Worm (Caenorhabditis elegans) whole organism, early embryonic: ENCODE results near the gene Y73C8C.10.

Source experiments
- B0310.2 ChIP-seq: sonication (generic microtip); optimal IDR thresholded peaks from 2 replicates; lab custom pipeline; 2016; ENCODE audit warnings: mild to moderate bottlenecking, missing genetic modification characterization, missing compliant biosample characterization
- F13C5.2 ChIP-seq: sonication (generic microtip); optimal IDR thresholded peaks from 2 replicates; lab custom pipeline; 2017; ENCODE audit warnings: mild to moderate bottlenecking, missing genetic modification characterization, inconsistent platforms, missing compliant biosample characterization
- aly-1 ChIP-seq: sonication (generic microtip); optimal IDR thresholded peaks from 2 replicates; lab custom pipeline; 2016; ENCODE audit warnings: missing genetic modification characterization, missing compliant biosample characterization
- ama-1 ChIP-seq: fragments of 150-350 bp; optimal IDR thresholded peaks from 2 replicates; lab custom pipeline; 2014
- ceh-13 ChIP-seq: fragments of 200-800 bp; sonication (Bioruptor generic); optimal IDR thresholded peaks from 2 replicates; lab custom pipeline; 2018; ENCODE audit warnings: mild to moderate bottlenecking, missing genetic modification characterization, missing compliant biosample characterization
- ceh-36 ChIP-seq: sonication (generic microtip); optimal IDR thresholded peaks from 2 replicates; lab custom pipeline; 2016; ENCODE audit warnings: missing genetic modification characterization, inconsistent platforms, missing compliant biosample characterization
- ets-7 ChIP-seq: sonication (generic microtip); optimal IDR thresholded peaks from 2 replicates; lab custom pipeline; 2016; ENCODE audit warnings: missing genotype, missing genetic modification characterization, missing compliant biosample characterization
- flt-1 ChIP-seq: fragments of 200-800 bp; sonication (Bioruptor generic); IDR thresholded peaks from 2 replicates; pipeline ENCODE4 v1.3.6; 2022; ENCODE audit warnings: missing genetic modification characterization, missing compliant biosample characterization
- hmbx-1 ChIP-seq: sonication (generic microtip); optimal IDR thresholded peaks from 2 replicates; lab custom pipeline; 2016; ENCODE audit warnings: mild to moderate bottlenecking, missing genetic modification characterization, missing compliant biosample characterization
- hmg-4 ChIP-seq: fragments of 200-800 bp; sonication (Bioruptor generic); optimal IDR thresholded peaks from 2 replicates; lab custom pipeline; 2018; ENCODE audit warnings: mild to moderate bottlenecking, missing genetic modification characterization, missing compliant biosample characterization
- hnd-1 ChIP-seq: sonication (generic microtip); optimal IDR thresholded peaks from 2 replicates; lab custom pipeline; 2016; ENCODE audit warnings: missing genetic modification characterization, missing compliant biosample characterization
- pes-1 ChIP-seq: fragments of 200-800 bp; sonication (Bioruptor generic); IDR thresholded peaks from 2 replicates; pipeline ENCODE4 v1.3.6; 2022; ENCODE audit warnings: missing genetic modification reagents, missing genetic modification characterization, missing compliant biosample characterization
- scrt-1 ChIP-seq: fragments of 200-800 bp; sonication (Bioruptor generic); IDR thresholded peaks from 2 replicates; pipeline ENCODE4 v1.3.6; 2022; ENCODE audit warnings: missing genetic modification characterization, missing compliant biosample characterization
- sea-1 ChIP-seq: fragments of 200-800 bp; sonication (Bioruptor generic); conservative IDR thresholded peaks from 2 replicates; pipeline ENCODE4 v1.3.6; 2022; ENCODE audit warnings: missing genetic modification characterization, missing compliant biosample characterization
- tbx-11 ChIP-seq: fragments of 200-800 bp; sonication (Bioruptor generic); IDR thresholded peaks from 2 replicates; pipeline ENCODE4 v1.3.6; 2022; ENCODE audit warnings: missing genetic modification characterization, missing compliant biosample characterization
- tbx-37 ChIP-seq: fragments of 200-800 bp; sonication (Bioruptor generic); conservative IDR thresholded peaks from 2 replicates; pipeline ENCODE4 v1.3.6; 2022; ENCODE audit warnings: missing genetic modification reagents, missing genetic modification characterization, missing compliant biosample characterization
- tra-4 ChIP-seq: sonication (generic microtip); optimal IDR thresholded peaks from 2 replicates; lab custom pipeline; 2017; ENCODE audit warnings: missing genetic modification characterization, missing compliant biosample characterization

Gene Y73C8C.10

DNA sequence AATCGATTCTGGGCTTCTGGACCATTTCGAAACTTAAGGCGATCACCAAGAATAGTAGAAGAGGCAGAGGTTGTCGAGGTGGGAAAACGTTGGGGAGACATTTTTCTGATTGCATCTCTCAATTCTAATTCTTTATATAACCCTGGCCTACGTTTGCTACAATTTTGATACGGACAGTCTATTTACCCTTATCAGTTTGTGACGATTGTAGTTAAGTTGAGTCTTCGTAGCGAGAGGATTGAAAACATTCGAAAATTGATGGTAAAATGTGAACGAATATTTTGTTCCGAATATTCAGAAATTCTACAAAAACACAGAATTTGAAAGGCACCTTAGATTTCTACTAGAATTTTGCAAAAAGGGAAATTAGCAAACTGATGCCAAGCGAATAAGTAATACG, at the start of gene Y73C8C.10:
Gene Y73C8C.10, minus strand, starts transcription at position 101 of the 400 bp plus-strand sequence.
- TF ChIP-seq tbx-37 = no peak
- no peak for TF ChIP-seq ceh-13 (GFP tag; lab: Kevin White, UChicago)
- no peak for TF ChIP-seq hmg-4 (GFP tag; lab: Kevin White, UChicago)
- TF ChIP-seq hmbx-1 = no peak
- TF ChIP-seq hnd-1 (tag; lab: Kevin White, UChicago) = no peak
- no peak for TF ChIP-seq F13C5.2 (tag; lab: Kevin White, UChicago)
- no peak for TF ChIP-seq ceh-36 (tag; lab: Kevin White, UChicago)
- TF ChIP-seq sea-1 (GFP tag; lab: Robert Waterston, UW) = no peak
- TF ChIP-seq ama-1 (lab: Kevin White, UChicago) = no peak
- TF ChIP-seq aly-1 (tag; lab: Kevin White, UChicago) = no peak
- no peak for TF ChIP-seq B0310.2 (tag; lab: Kevin White, UChicago)
- no peak for TF ChIP-seq tra-4 (tag; lab: Kevin White, UChicago)
- no peak for TF ChIP-seq flt-1 (GFP tag; lab: Robert Waterston, UW)
- TF ChIP-seq tbx-11 (GFP tag; lab: Robert Waterston, UW) = no peak
- TF ChIP-seq scrt-1 (GFP tag; lab: Robert Waterston, UW) = no peak
- TF ChIP-seq ets-7 = no peak
- TF ChIP-seq pes-1 = no peak

DNA sequence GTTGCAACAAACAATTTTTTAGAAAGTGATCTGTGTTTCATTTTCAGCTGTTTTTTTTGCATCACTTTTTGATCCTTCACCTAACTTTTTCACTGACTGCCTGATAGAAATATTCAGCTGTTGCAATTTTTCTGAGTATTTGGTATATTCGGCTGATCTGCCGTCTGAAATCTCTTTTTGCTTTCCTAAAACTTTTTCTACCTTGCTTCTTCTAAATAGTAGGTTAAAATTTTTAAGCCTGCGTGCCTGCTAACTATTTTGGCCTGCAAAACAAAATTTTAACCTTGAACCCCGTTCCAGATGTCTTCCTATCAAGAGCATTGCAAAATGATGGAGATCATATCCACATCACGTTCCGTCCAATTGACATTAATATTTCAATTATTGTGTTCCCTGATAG, 48.6 kb upstream of the Y73C8C.10 start, which contains the start of gene srab-8:
Gene srab-8, plus strand, starts transcription at position 301 of the 400 bp plus-strand sequence.
- TF ChIP-seq B0310.2 (tag; lab: Kevin White, UChicago) (no peak), hmbx-1 (no peak), F13C5.2 (tag; lab: Kevin White, UChicago) (no peak), sea-1 (GFP tag; lab: Robert Waterston, UW) (no peak), tbx-37 (no peak), scrt-1 (GFP tag; lab: Robert Waterston, UW) (no peak), ceh-36 (tag; lab: Kevin White, UChicago) (no peak), ets-7 (no peak), tra-4 (tag; lab: Kevin White, UChicago) (no peak), aly-1 (tag; lab: Kevin White, UChicago) (no peak), ceh-13 (GFP tag; lab: Kevin White, UChicago) (no peak), ama-1 (lab: Kevin White, UChicago) (no peak), flt-1 (GFP tag; lab: Robert Waterston, UW) (no peak), pes-1 (no peak), hmg-4 (GFP tag; lab: Kevin White, UChicago) (no peak), hnd-1 (tag; lab: Kevin White, UChicago) (no peak), tbx-11 (GFP tag; lab: Robert Waterston, UW) (no peak)

DNA sequence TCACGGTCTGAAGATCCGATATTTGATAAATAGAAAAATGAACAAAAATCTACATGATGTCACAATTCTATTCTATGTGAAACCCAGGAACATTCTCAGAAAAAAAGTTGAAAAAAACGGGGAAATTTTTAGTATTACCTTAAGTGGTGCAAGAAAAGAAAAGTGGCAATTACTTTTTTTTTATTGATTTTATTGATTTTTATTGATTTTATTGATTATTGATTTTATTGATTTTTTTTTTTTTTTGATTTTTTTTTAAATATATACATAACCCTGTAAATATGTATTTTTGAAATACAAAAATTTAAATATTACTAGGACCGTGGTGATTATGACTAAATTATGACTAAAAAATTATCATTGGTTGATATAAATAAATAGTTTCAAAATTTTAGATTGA, 44.1 kb upstream of the Y73C8C.10 start:
- TF ChIP-seq ets-7 (no peak), sea-1 (GFP tag; lab: Robert Waterston, UW) (no peak), hmg-4 (GFP tag; lab: Kevin White, UChicago) (no peak), tbx-11 (GFP tag; lab: Robert Waterston, UW) (no peak), B0310.2 (tag; lab: Kevin White, UChicago) (no peak), flt-1 (GFP tag; lab: Robert Waterston, UW) (no peak)

DNA sequence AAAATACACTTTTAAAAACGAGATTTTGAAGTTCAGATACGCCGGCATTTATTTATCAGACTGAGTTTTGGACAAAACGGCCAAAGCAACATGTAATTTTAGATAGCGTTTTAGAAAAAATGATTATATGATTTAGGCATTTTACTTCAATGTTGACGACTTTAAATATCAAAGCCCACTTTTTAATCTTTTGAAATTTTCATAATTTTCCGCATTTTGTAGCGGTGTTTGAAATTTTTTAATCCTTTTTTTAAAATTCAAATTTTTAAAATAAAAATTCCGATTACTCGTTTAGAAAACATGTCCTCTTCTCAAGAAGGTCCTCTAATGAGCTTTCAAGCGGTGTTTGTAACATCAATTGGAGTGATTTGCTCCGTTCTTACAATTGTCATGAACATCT, 42.3 kb upstream of the Y73C8C.10 start, which contains the start of gene srbc-6:
Gene srbc-6, plus strand, starts transcription at position 301 of the 400 bp plus-strand sequence.
- no peak for TF ChIP-seq F13C5.2 (tag; lab: Kevin White, UChicago)
- TF ChIP-seq sea-1 (GFP tag; lab: Robert Waterston, UW) = no peak
- no peak for TF ChIP-seq hmg-4 (GFP tag; lab: Kevin White, UChicago)
- no peak for TF ChIP-seq flt-1 (GFP tag; lab: Robert Waterston, UW)
- no peak for TF ChIP-seq scrt-1 (GFP tag; lab: Robert Waterston, UW)
- no peak for TF ChIP-seq ceh-36 (tag; lab: Kevin White, UChicago)
- TF ChIP-seq tbx-11 (GFP tag; lab: Robert Waterston, UW) = no peak
- TF ChIP-seq ets-7 = no peak
- TF ChIP-seq hmbx-1 = no peak
- no peak for TF ChIP-seq hnd-1 (tag; lab: Kevin White, UChicago)
- TF ChIP-seq ama-1 (lab: Kevin White, UChicago) = no peak

DNA sequence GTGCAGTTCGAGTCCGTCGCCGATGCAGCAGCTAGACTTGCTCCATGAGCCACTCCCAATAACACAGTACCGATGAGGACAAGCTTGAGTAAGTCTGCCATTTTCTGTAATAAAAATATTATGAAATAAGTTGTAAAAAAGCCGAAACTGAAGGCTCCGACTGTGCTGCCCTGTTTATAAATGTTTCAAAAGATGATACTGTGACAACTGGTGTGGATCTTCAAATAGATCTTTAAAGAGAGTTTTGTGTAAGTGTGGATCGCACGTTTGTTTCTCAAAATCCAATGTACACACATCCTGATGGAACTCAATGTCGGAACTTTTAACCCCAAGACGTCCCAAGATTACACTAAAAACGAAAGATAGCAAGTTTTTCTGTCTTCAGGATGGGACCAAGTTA, 41.1 kb upstream of the Y73C8C.10 start, which contains the start of gene C36C5.15:
Gene C36C5.15, minus strand, starts transcription at position 101 of the 400 bp plus-strand sequence.
- TF ChIP-seq sea-1 (GFP tag; lab: Robert Waterston, UW) = no peak
- no peak for TF ChIP-seq ceh-36 (tag; lab: Kevin White, UChicago)
- TF ChIP-seq tbx-37 = no peak
- no peak for TF ChIP-seq aly-1 (tag; lab: Kevin White, UChicago)

DNA sequence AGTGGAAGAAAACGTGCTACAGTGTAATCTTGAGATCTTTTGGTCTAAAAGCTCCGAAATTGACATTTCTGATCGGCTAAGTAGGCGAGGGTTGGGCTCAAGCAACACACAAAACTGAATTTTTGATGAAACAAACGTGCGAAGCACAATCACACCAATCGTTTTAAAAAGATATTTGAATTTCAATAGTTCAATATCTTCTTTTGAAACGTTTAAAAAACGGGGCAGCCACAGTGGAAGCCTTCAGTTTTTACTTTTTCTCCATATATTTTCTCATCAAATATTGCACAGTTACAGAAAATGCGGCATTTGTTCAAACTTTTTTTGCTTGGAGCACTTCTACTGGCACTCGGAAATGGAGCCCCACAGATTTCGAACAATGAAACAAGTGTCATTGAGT, 38.7 kb upstream of the Y73C8C.10 start, which contains the start of gene C36C5.4:
Gene C36C5.4, plus strand, starts transcription at position 301 of the 400 bp plus-strand sequence.
- TF ChIP-seq F13C5.2 (tag; lab: Kevin White, UChicago) (no peak), pes-1 (no peak), scrt-1 (GFP tag; lab: Robert Waterston, UW) (no peak), tbx-37 (no peak)

DNA sequence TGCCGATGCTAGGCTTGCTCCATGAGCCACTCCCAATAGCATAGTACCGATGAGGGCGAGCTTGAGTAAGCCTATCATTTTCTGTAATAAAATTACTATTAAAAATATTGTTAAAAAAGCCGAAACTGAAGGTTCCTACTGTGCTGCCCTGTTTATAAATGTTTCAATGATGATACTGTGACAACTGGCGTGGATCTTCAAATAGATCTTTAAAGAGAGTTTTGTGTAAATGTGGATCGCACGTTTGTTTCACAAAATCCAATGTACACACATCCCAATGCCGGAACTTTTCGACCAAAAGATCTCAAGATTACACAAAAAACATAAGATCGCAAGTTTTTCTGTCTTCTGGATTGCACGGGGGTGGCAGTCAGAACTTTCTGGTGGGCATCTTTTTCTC, 37.9 kb upstream of the Y73C8C.10 start, which contains the start of gene C36C5.14:
Gene C36C5.14, minus strand, starts transcription at position 101 of the 400 bp plus-strand sequence.
- TF ChIP-seq sea-1 (GFP tag; lab: Robert Waterston, UW) = no peak
- TF ChIP-seq ama-1 (lab: Kevin White, UChicago) = no peak
- TF ChIP-seq ceh-36 (tag; lab: Kevin White, UChicago) = no peak
- TF ChIP-seq B0310.2 (tag; lab: Kevin White, UChicago) = no peak
- no peak for TF ChIP-seq hnd-1 (tag; lab: Kevin White, UChicago)
- no peak for TF ChIP-seq tbx-37
- TF ChIP-seq pes-1 = no peak
- TF ChIP-seq ets-7 = no peak
- TF ChIP-seq ceh-13 (GFP tag; lab: Kevin White, UChicago) = no peak
- TF ChIP-seq tra-4 (tag; lab: Kevin White, UChicago) = no peak
- no peak for TF ChIP-seq scrt-1 (GFP tag; lab: Robert Waterston, UW)
- TF ChIP-seq tbx-11 (GFP tag; lab: Robert Waterston, UW) = no peak
- no peak for TF ChIP-seq flt-1 (GFP tag; lab: Robert Waterston, UW)
- TF ChIP-seq F13C5.2 (tag; lab: Kevin White, UChicago) = no peak
- TF ChIP-seq aly-1 (tag; lab: Kevin White, UChicago) = no peak
